Worm (Caenorhabditis elegans) whole organism, early embryonic: ENCODE data around the gene madf-3.

Experiments used
- aly-1 ChIP-seq: sonication (generic microtip); optimal IDR thresholded peaks from 2 replicates; lab custom pipeline; 2016; ENCODE audit warnings: missing genetic modification characterization, missing compliant biosample characterization
- hmg-4 ChIP-seq: fragments of 200-800 bp; sonication (Bioruptor generic); optimal IDR thresholded peaks from 2 replicates; lab custom pipeline; 2018; ENCODE audit warnings: mild to moderate bottlenecking, missing genetic modification characterization, missing compliant biosample characterization
- hnd-1 ChIP-seq: sonication (generic microtip); optimal IDR thresholded peaks from 2 replicates; lab custom pipeline; 2016; ENCODE audit warnings: missing genetic modification characterization, missing compliant biosample characterization
- scrt-1 ChIP-seq: fragments of 200-800 bp; sonication (Bioruptor generic); IDR thresholded peaks from 2 replicates; pipeline ENCODE4 v1.3.6; 2022; ENCODE audit warnings: missing genetic modification characterization, missing compliant biosample characterization
- sea-1 ChIP-seq: fragments of 200-800 bp; sonication (Bioruptor generic); conservative IDR thresholded peaks from 2 replicates; pipeline ENCODE4 v1.3.6; 2022; ENCODE audit warnings: missing genetic modification characterization, missing compliant biosample characterization

ce11 chrII:4378195-4378594 lies 43.6 kb downstream of the madf-3 start, which contains the start of gene B0286.1:
- TF ChIP-seq scrt-1 (no peak), hnd-1 (tag; lab: Kevin White, UChicago) (no peak), hmg-4 (GFP tag; lab: Kevin White, UChicago) (no peak), sea-1 (GFP tag; lab: Robert Waterston, UW) (no peak), aly-1 (tag; lab: Kevin White, UChicago) (no peak)
